1 fruit fly cellular context compared by ENCODE assay signal in genomic region chrX:9136776-9137550, dm6.
TF ChIP-seq lines count a peak whose summit lies in the region.

No protein-coding gene starts in this region.

TF ChIP-seq in whole organism, embryonic, 481 proteins besides CTCF, POLR2A, EP300 and RAD21 (continued from another document and continues in another):
- TF ChIP-seq maf-S (GFP tag; optimal IDR thresholded peaks at IDR 0.05; lab: Kevin White, UChicago), result peak; percentile 33
- TF ChIP-seq gem (tag; optimal IDR thresholded peaks at IDR 0.05; lab: Kevin White, UChicago), result peak; percentile 79
- TF ChIP-seq sr (GFP tag; IDR thresholded peaks at IDR 0.05; lab: Robert Waterston, UW), result no peak
- no peak for TF ChIP-seq Lhr (GFP tag; optimal IDR thresholded peaks at IDR 0.05; lab: Kevin White, UChicago)
- TF ChIP-seq pan (optimal IDR thresholded peaks at IDR 0.05; lab: Kevin White, UChicago), result no peak
- TF ChIP-seq pan (GFP tag; optimal IDR thresholded peaks at IDR 0.05 in 1 of 2, IDR thresholded peaks at IDR 0.05 in 1 of 2), result peak in 1 of 2 experiments; percentile 53
- TF ChIP-seq CG8290 (GFP tag; optimal IDR thresholded peaks at IDR 0.05; lab: Kevin White, UChicago), result no peak
- TF ChIP-seq CG8290 (tag; optimal IDR thresholded peaks at IDR 0.05; lab: Kevin White, UChicago), result no peak
- no peak for TF ChIP-seq Gsc (GFP tag; IDR thresholded peaks at IDR 0.05; lab: Robert Waterston, UW)
- no peak for TF ChIP-seq peb (GFP tag; IDR thresholded peaks at IDR 0.05; lab: Robert Waterston, UW)
- peak; percentile 59 for TF ChIP-seq Oli (tag; optimal IDR thresholded peaks at IDR 0.05; lab: Kevin White, UChicago)
- no peak for TF ChIP-seq pb (GFP tag; optimal IDR thresholded peaks at IDR 0.05; lab: Kevin White, UChicago)
- TF ChIP-seq CG17361 (GFP tag; IDR thresholded peaks at IDR 0.05; lab: Robert Waterston, UW), result peak; percentile 65
- peak; percentile 64 for TF ChIP-seq unpg (GFP tag; optimal IDR thresholded peaks at IDR 0.05; lab: Kevin White, UChicago)
- no peak for TF ChIP-seq lbe (GFP tag; optimal IDR thresholded peaks at IDR 0.05; lab: Kevin White, UChicago)
- 0 out of 2 replicates have a peak, but pooled peaks have one; percentile 31 for TF ChIP-seq HLH3B (GFP tag; IDR thresholded peaks at IDR 0.05; lab: Robert Waterston, UW)
- peak; percentile 39 for TF ChIP-seq Antp (GFP tag; optimal IDR thresholded peaks at IDR 0.05; lab: Kevin White, UChicago)
- TF ChIP-seq E2f2 (GFP tag; IDR thresholded peaks at IDR 0.05; lab: Robert Waterston, UW), result peak; percentile 25; the same call in 1 of the 2 replicates
- TF ChIP-seq Ada2b (GFP tag; IDR thresholded peaks at IDR 0.05; lab: Robert Waterston, UW), result peak; percentile 50
- TF ChIP-seq abd-A (tag; optimal IDR thresholded peaks at IDR 0.05; lab: Kevin White, UChicago), result no peak
- no peak for TF ChIP-seq fd3F (GFP tag; optimal IDR thresholded peaks at IDR 0.05; lab: Kevin White, UChicago)
- TF ChIP-seq CG34376 (GFP tag; optimal IDR thresholded peaks at IDR 0.05; lab: Kevin White, UChicago), result no peak
- no peak for TF ChIP-seq CG6791 (GFP tag; IDR thresholded peaks at IDR 0.05; lab: Robert Waterston, UW; ENCODE audit: partially characterized antibody)
- TF ChIP-seq CG12299 (tag; optimal IDR thresholded peaks at IDR 0.05; lab: Kevin White, UChicago), result no peak
- TF ChIP-seq CG6765 (GFP tag; optimal IDR thresholded peaks at IDR 0.05; lab: Kevin White, UChicago), result no peak
- peak; percentile 47; the same call in 1 of the 2 replicates for TF ChIP-seq CG14441 (GFP tag; IDR thresholded peaks at IDR 0.05; lab: Robert Waterston, UW)
- TF ChIP-seq bowl (GFP tag; IDR thresholded peaks at IDR 0.05; lab: Robert Waterston, UW), result no peak
- no peak for TF ChIP-seq CG3065 (GFP tag; optimal IDR thresholded peaks at IDR 0.05; lab: Kevin White, UChicago)
- peak; percentile 60; the same call in 1 of the 3 replicates for TF ChIP-seq CG11695 (GFP tag; IDR thresholded peaks at IDR 0.05; lab: Robert Waterston, UW)
- TF ChIP-seq gcm2 (GFP tag; optimal IDR thresholded peaks at IDR 0.05; lab: Kevin White, UChicago), result no peak
- TF ChIP-seq Neu2 (GFP tag; optimal IDR thresholded peaks at IDR 0.05; lab: Kevin White, UChicago; ENCODE audit: borderline replicate concordance), result no peak
- no peak for TF ChIP-seq Hr78 (GFP tag; optimal IDR thresholded peaks at IDR 0.05; lab: Kevin White, UChicago)
- peak; percentile 23 for TF ChIP-seq Fer1 (GFP tag; optimal IDR thresholded peaks at IDR 0.05; lab: Kevin White, UChicago)
- TF ChIP-seq CG7839 (tag; optimal IDR thresholded peaks at IDR 0.05; lab: Kevin White, UChicago), result peak; percentile 62
- TF ChIP-seq CG9932 (GFP tag; IDR thresholded peaks at IDR 0.05; lab: Robert Waterston, UW), result no peak
- TF ChIP-seq GATAe (GFP tag; conservative IDR thresholded peaks at IDR 0.05; lab: Robert Waterston, UW), result no peak
- TF ChIP-seq NFAT (GFP tag; IDR thresholded peaks at IDR 0.05; lab: Robert Waterston, UW), result no peak
- TF ChIP-seq CG30431 (GFP tag; optimal IDR thresholded peaks at IDR 0.05; lab: Kevin White, UChicago), result no peak
- TF ChIP-seq CG4617 (GFP tag; optimal IDR thresholded peaks at IDR 0.05; lab: Kevin White, UChicago; ENCODE audit: borderline replicate concordance), result no peak
- TF ChIP-seq HLHmδ (GFP tag; optimal IDR thresholded peaks at IDR 0.05; lab: Kevin White, UChicago), result no peak
- TF ChIP-seq CG30020 (tag; optimal IDR thresholded peaks at IDR 0.05; lab: Kevin White, UChicago), result no peak
- no peak for TF ChIP-seq Jarid2 (GFP tag; optimal IDR thresholded peaks at IDR 0.05; lab: Kevin White, UChicago)
- peak; percentile 14 for TF ChIP-seq CG9817 (tag; optimal IDR thresholded peaks at IDR 0.05; lab: Kevin White, UChicago)
- peak; percentile 32 for TF ChIP-seq dmrt11E (tag; optimal IDR thresholded peaks at IDR 0.05; lab: Kevin White, UChicago)
- peak; percentile 34 for TF ChIP-seq HHEX (GFP tag; optimal IDR thresholded peaks at IDR 0.05; lab: Kevin White, UChicago)
- no peak for TF ChIP-seq C15 (GFP tag; IDR thresholded peaks at IDR 0.05; lab: Robert Waterston, UW)
- TF ChIP-seq CG16863 (GFP tag; optimal IDR thresholded peaks at IDR 0.05; lab: Kevin White, UChicago), result peak; percentile 43
- peak; percentile 49 for TF ChIP-seq CG30403 (GFP tag; optimal IDR thresholded peaks at IDR 0.05; lab: Kevin White, UChicago)
- TF ChIP-seq oc (tag; optimal IDR thresholded peaks at IDR 0.05; lab: Kevin White, UChicago), result peak; percentile 40
- TF ChIP-seq twi (tag; optimal IDR thresholded peaks at IDR 0.05; lab: Kevin White, UChicago), result no peak
- TF ChIP-seq Dad (GFP tag; optimal IDR thresholded peaks at IDR 0.05; lab: Kevin White, UChicago), result peak; percentile 4
- TF ChIP-seq Dll (GFP tag; IDR thresholded peaks at IDR 0.05; lab: Robert Waterston, UW; ENCODE audit: partially characterized antibody), result no peak
- peak; percentile 52; the same call in 1 of the 2 replicates for TF ChIP-seq stc (GFP tag; IDR thresholded peaks at IDR 0.05; lab: Robert Waterston, UW)
- no peak for TF ChIP-seq Hey (tag; optimal IDR thresholded peaks at IDR 0.05; lab: Kevin White, UChicago)
- TF ChIP-seq vvl (GFP tag; IDR thresholded peaks at IDR 0.05; lab: Robert Waterston, UW), result peak; percentile 62
- peak; percentile 58 for TF ChIP-seq CG10979 (tag; optimal IDR thresholded peaks at IDR 0.05; lab: Kevin White, UChicago)
- TF ChIP-seq CG6854 (GFP tag; optimal IDR thresholded peaks at IDR 0.05; lab: Kevin White, UChicago), result no peak
- no peak for TF ChIP-seq zfh2 (GFP tag; optimal IDR thresholded peaks at IDR 0.05; lab: Kevin White, UChicago)
- no peak for TF ChIP-seq toy (GFP tag; IDR thresholded peaks at IDR 0.05; lab: Robert Waterston, UW)
- no peak for TF ChIP-seq Oaz (GFP tag; IDR thresholded peaks at IDR 0.05; lab: Robert Waterston, UW)
- TF ChIP-seq ash1 (GFP tag; optimal IDR thresholded peaks at IDR 0.05; lab: Kevin White, UChicago), result no peak
- TF ChIP-seq ac (GFP tag; optimal IDR thresholded peaks at IDR 0.05; lab: Kevin White, UChicago), result no peak
- no peak for TF ChIP-seq vnd (GFP tag; IDR thresholded peaks at IDR 0.05; lab: Robert Waterston, UW; ENCODE audit: partially characterized antibody)
- no peak for TF ChIP-seq CG2199 (GFP tag; IDR thresholded peaks at IDR 0.05; lab: Robert Waterston, UW)
- peak; percentile 38 for TF ChIP-seq gcm (GFP tag; optimal IDR thresholded peaks at IDR 0.05; lab: Kevin White, UChicago)
- TF ChIP-seq bcd (GFP tag; optimal IDR thresholded peaks at IDR 0.05; lab: Kevin White, UChicago), result peak; percentile 31
- TF ChIP-seq CG17385 (GFP tag; optimal IDR thresholded peaks at IDR 0.05; lab: Kevin White, UChicago), result peak; percentile 57
- TF ChIP-seq CG14860 (GFP tag; IDR thresholded peaks at IDR 0.05; lab: Robert Waterston, UW; ENCODE audit: partially characterized antibody), result no peak
- TF ChIP-seq Stat92E (GFP tag; optimal IDR thresholded peaks at IDR 0.05; lab: Kevin White, UChicago), result no peak
- no peak for TF ChIP-seq CG1233 (GFP tag; optimal IDR thresholded peaks at IDR 0.05; lab: Kevin White, UChicago)
- no peak for TF ChIP-seq fru (optimal IDR thresholded peaks at IDR 0.05; lab: Kevin White, UChicago)
- TF ChIP-seq ro (GFP tag; IDR thresholded peaks at IDR 0.05; lab: Robert Waterston, UW), result no peak
- TF ChIP-seq CG6813 (GFP tag; optimal IDR thresholded peaks at IDR 0.05; lab: Kevin White, UChicago), result peak; percentile 26
- TF ChIP-seq kay (GFP tag; optimal IDR thresholded peaks at IDR 0.05; lab: Kevin White, UChicago), result no peak
- no peak for TF ChIP-seq CG3726 (GFP tag; IDR thresholded peaks at IDR 0.05; lab: Robert Waterston, UW)
- TF ChIP-seq CG14014 (GFP tag; IDR thresholded peaks at IDR 0.05; lab: Robert Waterston, UW), result no peak
- peak; percentile 74 for TF ChIP-seq CG17359 (tag; optimal IDR thresholded peaks at IDR 0.05; lab: Kevin White, UChicago)
- no peak for TF ChIP-seq CG11085 (GFP tag; IDR thresholded peaks at IDR 0.05; lab: Robert Waterston, UW)
- no peak for TF ChIP-seq Bgb (GFP tag; IDR thresholded peaks at IDR 0.05; lab: Robert Waterston, UW; ENCODE audit: partially characterized antibody)
- TF ChIP-seq Sox102F (GFP tag; optimal IDR thresholded peaks at IDR 0.05; lab: Kevin White, UChicago), result peak; percentile 74
- TF ChIP-seq CG15696 (tag; optimal IDR thresholded peaks at IDR 0.05; lab: Kevin White, UChicago), result peak; percentile 21
- TF ChIP-seq HmgD (GFP tag; optimal IDR thresholded peaks at IDR 0.05; lab: Kevin White, UChicago), result no peak
- TF ChIP-seq CG13123 (GFP tag; optimal IDR thresholded peaks at IDR 0.05; lab: Kevin White, UChicago), result no peak
- peak; percentile 68 for TF ChIP-seq Ptx1 (GFP tag; IDR thresholded peaks at IDR 0.05; lab: Robert Waterston, UW)
- TF ChIP-seq CG32772 (GFP tag; IDR thresholded peaks at IDR 0.05; lab: Robert Waterston, UW), result no peak
- TF ChIP-seq Vsx1 (GFP tag; optimal IDR thresholded peaks at IDR 0.05; lab: Kevin White, UChicago), result no peak
- TF ChIP-seq pita (GFP tag; optimal IDR thresholded peaks at IDR 0.05; lab: Kevin White, UChicago), result no peak
- TF ChIP-seq CG3281 (GFP tag; optimal IDR thresholded peaks at IDR 0.05; lab: Kevin White, UChicago), result peak; percentile 34
- TF ChIP-seq danr (GFP tag; IDR thresholded peaks at IDR 0.05; lab: Robert Waterston, UW), result no peak
- no peak for TF ChIP-seq CG10543 (GFP tag; optimal IDR thresholded peaks at IDR 0.05; lab: Kevin White, UChicago)
- peak; percentile 39 for TF ChIP-seq NC2β (GFP tag; optimal IDR thresholded peaks at IDR 0.05; lab: Kevin White, UChicago)
- no peak for TF ChIP-seq Taf1 (GFP tag; IDR thresholded peaks at IDR 0.05; lab: Robert Waterston, UW)
- TF ChIP-seq B-H1 (GFP tag; IDR thresholded peaks at IDR 0.05; lab: Robert Waterston, UW), result no peak
- peak; percentile 25 for TF ChIP-seq CG8281 (tag; optimal IDR thresholded peaks at IDR 0.05; lab: Kevin White, UChicago)
- peak; percentile 55 for TF ChIP-seq CG1603 (tag; optimal IDR thresholded peaks at IDR 0.05; lab: Kevin White, UChicago)
- TF ChIP-seq ems (GFP tag; optimal IDR thresholded peaks at IDR 0.05; lab: Kevin White, UChicago), result peak; percentile 14
- no peak for TF ChIP-seq CG15601 (tag; optimal IDR thresholded peaks at IDR 0.05; lab: Kevin White, UChicago)
- TF ChIP-seq Pdp1 (GFP tag; optimal IDR thresholded peaks at IDR 0.05; lab: Kevin White, UChicago), result peak; percentile 60
- TF ChIP-seq CG6689 (GFP tag; IDR thresholded peaks at IDR 0.05; lab: Robert Waterston, UW), result peak; percentile 35; the same call in 1 of the 2 replicates
- TF ChIP-seq CG14667 (GFP tag; IDR thresholded peaks at IDR 0.05; lab: Robert Waterston, UW), result peak; percentile 30; the same call in 1 of the 2 replicates
- TF ChIP-seq pfk (GFP tag; optimal IDR thresholded peaks at IDR 0.05; lab: Kevin White, UChicago), result no peak
- TF ChIP-seq bsh (GFP tag; optimal IDR thresholded peaks at IDR 0.05; lab: Kevin White, UChicago), result peak in 1 of 2 experiments; percentile 61
- TF ChIP-seq sob (GFP tag; IDR thresholded peaks at IDR 0.05; lab: Robert Waterston, UW), result peak; percentile 33; the same call in 1 of the 2 replicates
- no peak for TF ChIP-seq CG8765 (GFP tag; IDR thresholded peaks at IDR 0.05; lab: Robert Waterston, UW)
- no peak for TF ChIP-seq Dip3 (GFP tag; optimal IDR thresholded peaks at IDR 0.05; lab: Kevin White, UChicago)
- no peak for TF ChIP-seq Rfx (GFP tag; IDR thresholded peaks at IDR 0.05; lab: Robert Waterston, UW)
- no peak for TF ChIP-seq dan (GFP tag; IDR thresholded peaks at IDR 0.05; lab: Robert Waterston, UW)
- TF ChIP-seq Myb (GFP tag; optimal IDR thresholded peaks at IDR 0.05; lab: Kevin White, UChicago), result peak; percentile 34
- peak; percentile 60 for TF ChIP-seq CoRest (tag; optimal IDR thresholded peaks at IDR 0.05; lab: Kevin White, UChicago)
- no peak for TF ChIP-seq CG18011 (GFP tag; optimal IDR thresholded peaks at IDR 0.05; lab: Kevin White, UChicago)
- TF ChIP-seq CrebB (tag; optimal IDR thresholded peaks at IDR 0.05; lab: Kevin White, UChicago), result no peak
- TF ChIP-seq shn (GFP tag; optimal IDR thresholded peaks at IDR 0.05; lab: Kevin White, UChicago), result peak; percentile 32
- no peak for TF ChIP-seq Elba2 (GFP tag; optimal IDR thresholded peaks at IDR 0.05; lab: Kevin White, UChicago)
- TF ChIP-seq Ets97D (GFP tag; optimal IDR thresholded peaks at IDR 0.05; lab: Kevin White, UChicago), result peak; percentile 10
- no peak for TF ChIP-seq amos (GFP tag; IDR thresholded peaks at IDR 0.05; lab: Robert Waterston, UW; ENCODE audit: partially characterized antibody)
- no peak for TF ChIP-seq cg (GFP tag; optimal IDR thresholded peaks at IDR 0.05; lab: Kevin White, UChicago)
- TF ChIP-seq Hand (GFP tag; optimal IDR thresholded peaks at IDR 0.05; lab: Kevin White, UChicago), result no peak
- no peak for TF ChIP-seq inv (GFP tag; IDR thresholded peaks at IDR 0.05; lab: Robert Waterston, UW; ENCODE audit: partially characterized antibody)
- peak; percentile 11 for TF ChIP-seq Deaf1 (tag; optimal IDR thresholded peaks at IDR 0.05; lab: Kevin White, UChicago)
- TF ChIP-seq ATbp (GFP tag; optimal IDR thresholded peaks at IDR 0.05; lab: Kevin White, UChicago), result peak; percentile 54
- peak; percentile 55 for TF ChIP-seq Hsf (GFP tag; optimal IDR thresholded peaks at IDR 0.05; lab: Kevin White, UChicago)
- no peak for TF ChIP-seq CG11696 (GFP tag; IDR thresholded peaks at IDR 0.05; lab: Robert Waterston, UW)
- TF ChIP-seq Dref (GFP tag; IDR thresholded peaks at IDR 0.05; lab: Robert Waterston, UW), result no peak
- no peak for TF ChIP-seq gt (GFP tag; IDR thresholded peaks at IDR 0.05; lab: Robert Waterston, UW)
- TF ChIP-seq CG12071 (GFP tag; optimal IDR thresholded peaks at IDR 0.05; lab: Kevin White, UChicago), result peak; percentile 31
- TF ChIP-seq bab2 (GFP tag; optimal IDR thresholded peaks at IDR 0.05; lab: Kevin White, UChicago), result peak; percentile 46
- no peak for TF ChIP-seq CG17912 (GFP tag; optimal IDR thresholded peaks at IDR 0.05; lab: Kevin White, UChicago)
- peak; percentile 57; the same call in 1 of the 2 replicates for TF ChIP-seq Awh (GFP tag; IDR thresholded peaks at IDR 0.05; lab: Robert Waterston, UW)
- TF ChIP-seq H2.0 (GFP tag; IDR thresholded peaks at IDR 0.05; lab: Robert Waterston, UW), result peak; percentile 30
- peak; percentile 39 for TF ChIP-seq CG2120 (GFP tag; optimal IDR thresholded peaks at IDR 0.05; lab: Kevin White, UChicago)
- peak; percentile 26; the same call in 1 of the 2 replicates for TF ChIP-seq CG32532 (GFP tag; IDR thresholded peaks at IDR 0.05; lab: Robert Waterston, UW)
- peak; percentile 53 for TF ChIP-seq CG5180 (GFP tag; optimal IDR thresholded peaks at IDR 0.05; lab: Kevin White, UChicago)
- no peak for TF ChIP-seq en (GFP tag; optimal IDR thresholded peaks at IDR 0.05; lab: Kevin White, UChicago)
- TF ChIP-seq CG15073 (GFP tag; optimal IDR thresholded peaks at IDR 0.05; lab: Kevin White, UChicago), result no peak
- TF ChIP-seq chn (GFP tag; optimal IDR thresholded peaks at IDR 0.05; lab: Kevin White, UChicago), result peak; percentile 3
